Fruit fly (Drosophila melanogaster) whole organism, prepupa: Measurements from ENCODE around the gene Orct2.

Experiments used
- CG10631 ChIP-seq: fragments of 200-800 bp; sonication (Bioruptor generic); optimal IDR thresholded peaks from 2 replicates; lab custom pipeline; 2016; ENCODE audit warnings: missing biosample characterization, missing genetic modification characterization
- CG10669 ChIP-seq: fragments of 200-800 bp; sonication (Bioruptor generic); optimal IDR thresholded peaks from 3 replicates; lab custom pipeline; 2018; ENCODE audit warnings: missing biosample characterization, mild to moderate bottlenecking, missing genetic modification characterization, moderate library complexity
- CG11294 ChIP-seq: fragments of 200-800 bp; sonication (Bioruptor generic); IDR thresholded peaks from 2 replicates; pipeline ENCODE4 v1.3.6; 2022; ENCODE audit warnings: missing biosample characterization, missing genetic modification characterization
- CG11902 ChIP-seq: fragments of 200-800 bp; sonication (Bioruptor generic); optimal IDR thresholded peaks from 3 replicates; lab custom pipeline; 2016; ENCODE audit warnings: missing biosample characterization, missing genetic modification characterization
- CG15336 ChIP-seq: fragments of 200-800 bp; sonication (Bioruptor generic); IDR thresholded peaks from 2 replicates; pipeline ENCODE4 v1.3.6; 2022; ENCODE audit warnings: missing biosample characterization, missing genetic modification characterization
- CG1621 ChIP-seq: fragments of 200-800 bp; sonication (Bioruptor generic); optimal IDR thresholded peaks from 3 replicates; lab custom pipeline; 2018; ENCODE audit warnings: missing biosample characterization, mild to moderate bottlenecking, missing genetic modification characterization
- CG16779 ChIP-seq: fragments of 200-800 bp; sonication (Bioruptor generic); optimal IDR thresholded peaks from 3 replicates; lab custom pipeline; 2017; ENCODE audit warnings: missing biosample characterization, mild to moderate bottlenecking, missing genetic modification characterization
- CG3032 ChIP-seq: fragments of 200-800 bp; optimal IDR thresholded peaks from 2 replicates; lab custom pipeline; 2019; ENCODE audit warnings: missing biosample characterization, mild to moderate bottlenecking, missing genetic modification characterization, moderate library complexity
- CG31627 ChIP-seq: fragments of 200-800 bp; sonication (Bioruptor generic); optimal IDR thresholded peaks from 3 replicates; lab custom pipeline; 2016; ENCODE audit warnings: missing biosample characterization, missing genetic modification characterization
- CG32006 ChIP-seq: fragments of 200-800 bp; sonication (Bioruptor generic); optimal IDR thresholded peaks from 3 replicates; lab custom pipeline; 2017; ENCODE audit warnings: missing biosample characterization, mild to moderate bottlenecking, missing genetic modification characterization
- CG34406 ChIP-seq: fragments of 200-800 bp; sonication (Bioruptor generic); optimal IDR thresholded peaks from 3 replicates; lab custom pipeline; 2016; ENCODE audit warnings: missing biosample characterization, missing genetic modification characterization
- CG3919 ChIP-seq: fragments of 200-800 bp; sonication (Bioruptor generic); optimal IDR thresholded peaks from 3 replicates; lab custom pipeline; 2016; ENCODE audit warnings: missing biosample characterization, missing genetic modification characterization
- CG4318 ChIP-seq: fragments of 200-800 bp; sonication (Bioruptor generic); optimal IDR thresholded peaks from 3 replicates; lab custom pipeline; 2017; ENCODE audit warnings: missing biosample characterization, mild to moderate bottlenecking, missing genetic modification characterization
- CG6163 ChIP-seq: fragments of 200-800 bp; sonication (Bioruptor generic); IDR thresholded peaks from 3 replicates; pipeline ENCODE4 v1.3.6; 2022; ENCODE audit warnings: missing biosample characterization, missing genetic modification characterization
- CG6276 ChIP-seq: fragments of 200-800 bp; sonication (Bioruptor generic); optimal IDR thresholded peaks from 2 replicates; lab custom pipeline; 2017; ENCODE audit warnings: missing biosample characterization, mild to moderate bottlenecking, missing genetic modification characterization
- CG6792 ChIP-seq: fragments of 200-800 bp; sonication (Bioruptor generic); optimal IDR thresholded peaks from 3 replicates; lab custom pipeline; 2016; ENCODE audit warnings: missing biosample characterization, missing genetic modification characterization
- CG6854 ChIP-seq: fragments of 200-800 bp; sonication (Bioruptor generic); optimal IDR thresholded peaks from 2 replicates; lab custom pipeline; 2017; ENCODE audit warnings: missing biosample characterization, mild to moderate bottlenecking, missing genetic modification characterization
- CG7368 ChIP-seq: fragments of 200-800 bp; sonication (Bioruptor generic); optimal IDR thresholded peaks from 3 replicates; lab custom pipeline; 2016; ENCODE audit warnings: missing biosample characterization, missing genetic modification characterization
- CG8119 ChIP-seq: fragments of 200-800 bp; sonication (Bioruptor generic); IDR thresholded peaks from 3 replicates; pipeline ENCODE4 v1.3.6; 2022; ENCODE audit warnings: missing biosample characterization, missing genetic modification characterization
- CG8319 ChIP-seq: fragments of 200-800 bp; sonication (Bioruptor generic); optimal IDR thresholded peaks from 3 replicates; lab custom pipeline; 2016; ENCODE audit warnings: missing biosample characterization, missing genetic modification characterization
- CG8632 ChIP-seq: fragments of 200-800 bp; sonication (Bioruptor generic); optimal IDR thresholded peaks from 3 replicates; lab custom pipeline; 2016; ENCODE audit warnings: missing biosample characterization, missing genetic modification characterization
- CG9139 ChIP-seq: fragments of 200-800 bp; sonication (Bioruptor generic); optimal IDR thresholded peaks from 3 replicates; lab custom pipeline; 2017; ENCODE audit warnings: missing biosample characterization, mild to moderate bottlenecking, missing genetic modification characterization
- Eip75B ChIP-seq: fragments of 200-800 bp; sonication (Bioruptor generic); optimal IDR thresholded peaks from 3 replicates; lab custom pipeline; 2016; ENCODE audit warnings: missing biosample characterization, missing genetic modification characterization
- Eip93F ChIP-seq: fragments of 200-800 bp; sonication (Bioruptor generic); optimal IDR thresholded peaks from 2 replicates; lab custom pipeline; 2016; ENCODE audit warnings: missing biosample characterization, mild to moderate bottlenecking, missing genetic modification characterization
- Ets96B ChIP-seq: fragments of 200-800 bp; optimal IDR thresholded peaks from 2 replicates; lab custom pipeline; 2019; ENCODE audit warnings: missing biosample characterization, mild to moderate bottlenecking, missing genetic modification characterization, moderate library complexity
- Gug ChIP-seq: fragments of 200-800 bp; sonication (Bioruptor generic); IDR thresholded peaks from 2 replicates; pipeline ENCODE4 v1.3.6; 2022; ENCODE audit warnings: missing biosample characterization, missing genetic modification characterization
- Hr38 ChIP-seq: sonication (Bioruptor generic); optimal IDR thresholded peaks from 2 replicates; lab custom pipeline; 2016; ENCODE audit warnings: missing biosample characterization, missing genetic modification characterization
- Lpt ChIP-seq: fragments of 200-800 bp; sonication (Bioruptor generic); optimal IDR thresholded peaks from 3 replicates; lab custom pipeline; 2016; ENCODE audit warnings: missing biosample characterization, missing genetic modification characterization
- Met ChIP-seq: fragments of 200-800 bp; sonication (Bioruptor generic); optimal IDR thresholded peaks from 3 replicates; lab custom pipeline; 2016; ENCODE audit warnings: missing biosample characterization, missing genetic modification characterization
- Smox ChIP-seq: fragments of 200-800 bp; sonication (Bioruptor generic); optimal IDR thresholded peaks from 3 replicates; lab custom pipeline; 2016; ENCODE audit warnings: missing biosample characterization, missing genetic modification characterization
- Sox102F ChIP-seq: fragments of 200-800 bp; sonication (Bioruptor generic); optimal IDR thresholded peaks from 2 replicates; lab custom pipeline; 2016; ENCODE audit warnings: missing biosample characterization, mild to moderate bottlenecking, missing genetic modification characterization
- Sox14 ChIP-seq: fragments of 200-800 bp; sonication (Bioruptor generic); optimal IDR thresholded peaks from 3 replicates; lab custom pipeline; 2016; ENCODE audit warnings: missing biosample characterization, missing genetic modification characterization
- Sox15 ChIP-seq: fragments of 200-800 bp; sonication (Bioruptor generic); optimal IDR thresholded peaks from 3 replicates; lab custom pipeline; 2016; ENCODE audit warnings: missing biosample characterization, missing genetic modification characterization
- achi ChIP-seq: fragments of 200-800 bp; sonication (Bioruptor generic); optimal IDR thresholded peaks from 3 replicates; lab custom pipeline; 2016; ENCODE audit warnings: missing biosample characterization, missing genetic modification characterization
- acj6 ChIP-seq: fragments of 200-800 bp; sonication (Bioruptor generic); optimal IDR thresholded peaks from 3 replicates; lab custom pipeline; 2016; ENCODE audit warnings: missing biosample characterization, missing genetic modification characterization
- cyc ChIP-seq: fragments of 200-800 bp; sonication (Bioruptor generic); optimal IDR thresholded peaks from 3 replicates; lab custom pipeline; 2016; ENCODE audit warnings: missing biosample characterization, missing genetic modification characterization
- dsx ChIP-seq: fragments of 200-800 bp; optimal IDR thresholded peaks from 3 replicates; lab custom pipeline; 2019; ENCODE audit warnings: missing biosample characterization, mild to moderate bottlenecking, missing genetic modification characterization, moderate library complexity; ENCODE audit not compliant: poor library complexity, severe bottlenecking
- esn ChIP-seq: fragments of 200-800 bp; sonication (Bioruptor generic); optimal IDR thresholded peaks from 2 replicates; lab custom pipeline; 2016; ENCODE audit warnings: missing biosample characterization, mild to moderate bottlenecking, missing genetic modification characterization, moderate library complexity
- fd59A ChIP-seq: fragments of 200-800 bp; sonication (Bioruptor generic); optimal IDR thresholded peaks from 2 replicates; lab custom pipeline; 2017; ENCODE audit warnings: missing biosample characterization, mild to moderate bottlenecking, missing genetic modification characterization, missing genetic modification reagents
- fkh ChIP-seq: fragments of 200-800 bp; sonication (Bioruptor generic); optimal IDR thresholded peaks from 3 replicates; lab custom pipeline; 2017; ENCODE audit warnings: missing biosample characterization, mild to moderate bottlenecking, missing genetic modification characterization, moderate library complexity
- lz ChIP-seq: fragments of 200-800 bp; sonication (Bioruptor generic); optimal IDR thresholded peaks from 3 replicates; lab custom pipeline; 2016; ENCODE audit warnings: missing biosample characterization, missing genetic modification characterization
- net ChIP-seq: fragments of 200-800 bp; sonication (Bioruptor generic); optimal IDR thresholded peaks from 3 replicates; lab custom pipeline; 2016; ENCODE audit warnings: missing biosample characterization, missing genetic modification characterization
- pdm3 ChIP-seq: fragments of 200-800 bp; sonication (Bioruptor generic); optimal IDR thresholded peaks from 3 replicates; lab custom pipeline; 2016; ENCODE audit warnings: missing biosample characterization, missing genetic modification characterization
- salr ChIP-seq, 2 experiments: fragments of 200-800 bp; sonication (Bioruptor generic); optimal IDR thresholded peaks; 3 replicates each; lab custom pipeline; 2016 to 2018; ENCODE audit warnings: missing biosample characterization in 2 of 2, missing genetic modification characterization in 2 of 2, mild to moderate bottlenecking in 1 of 2
- ss ChIP-seq, 2 experiments: fragments of 200-800 bp; sonication (Bioruptor generic); optimal IDR thresholded peaks; 2 replicates in 1 of 2; 3 replicates in 1 of 2; lab custom pipeline; 2017 to 2018; ENCODE audit warnings: mild to moderate bottlenecking in 2 of 2, missing biosample characterization in 2 of 2, missing genetic modification characterization in 2 of 2, moderate library complexity in 1 of 2
- svp ChIP-seq: fragments of 200-800 bp; sonication (Bioruptor generic); peaks from one replicate; lab custom pipeline; 2016; ENCODE audit warnings: missing biosample characterization, missing genetic modification characterization
- vri ChIP-seq: fragments of 200-800 bp; sonication (Bioruptor generic); optimal IDR thresholded peaks from 3 replicates; lab custom pipeline; 2016; ENCODE audit warnings: missing biosample characterization, mild to moderate bottlenecking, missing genetic modification characterization

Orct2 gene

dm6 chr3R:24275463-24275862, 2.6 kb downstream of the Orct2 start:
- TF ChIP-seq Met (no peak), ss (GFP tag; optimal IDR thresholded peaks at IDR 0.05; lab: Kevin White, UChicago) (no peak), CG15336 (GFP tag; lab: Robert Waterston, UW) (no peak), CG11902 (GFP tag; lab: Kevin White, UChicago) (no peak), CG8119 (GFP tag; lab: Robert Waterston, UW) (no peak), CG1621 (no peak)

- TF ChIP-seq CG6792 (peak; percentile 65), CG6854 (GFP tag; lab: Kevin White, UChicago) (no peak), fkh (peak; percentile 68), vri (GFP tag; lab: Kevin White, UChicago) (peak; percentile 89), CG4318 (GFP tag; lab: Kevin White, UChicago) (peak; percentile 52), Gug (GFP tag; lab: Robert Waterston, UW) (peak; percentile 43; the same call in 1 of the 2 replicates), CG8319 (GFP tag; lab: Kevin White, UChicago) (no peak), CG32006 (GFP tag; lab: Kevin White, UChicago) (peak; percentile 74), CG31627 (GFP tag; lab: Kevin White, UChicago) (peak; percentile 58), CG3032 (tag; lab: Kevin White, UChicago) (peak; percentile 60), net (GFP tag; lab: Kevin White, UChicago) (peak; percentile 50), Lpt (GFP tag; lab: Kevin White, UChicago) (peak; percentile 35), Sox14 (GFP tag; lab: Kevin White, UChicago) (peak; percentile 73), Eip93F (GFP tag; lab: Kevin White, UChicago) (peak; percentile 35), CG15336 (GFP tag; lab: Robert Waterston, UW) (no peak), CG11294 (GFP tag; lab: Robert Waterston, UW) (no peak), CG8632 (peak; percentile 61), cyc (peak; percentile 50), CG6276 (peak; percentile 44), svp (GFP tag; lab: Kevin White, UChicago) (peak; percentile 86), CG10631 (GFP tag; lab: Kevin White, UChicago) (peak; percentile 57), CG7368 (GFP tag; lab: Kevin White, UChicago) (peak; percentile 19), salr (GFP tag; optimal IDR thresholded peaks at IDR 0.05; lab: Kevin White, UChicago) (peak; percentile 17 to 24), CG11902 (GFP tag; lab: Kevin White, UChicago) (peak; percentile 9), Hr38 (GFP tag; lab: Kevin White, UChicago) (no peak), Smox (GFP tag; lab: Kevin White, UChicago) (peak; percentile 60), Sox102F (peak; percentile 76), Eip75B (GFP tag; lab: Kevin White, UChicago) (peak; percentile 64), pdm3 (GFP tag; lab: Kevin White, UChicago) (peak; percentile 71), achi (GFP tag; lab: Kevin White, UChicago) (peak; percentile 65), CG16779 (tag; lab: Kevin White, UChicago) (peak; percentile 37), acj6 (GFP tag; lab: Kevin White, UChicago) (peak; percentile 55), CG9139 (no peak), Met (peak; percentile 79), lz (GFP tag; lab: Kevin White, UChicago) (peak; percentile 65), Sox15 (peak; percentile 39), Ets96B (tag; lab: Kevin White, UChicago) (peak; percentile 60), CG3919 (peak; percentile 39), CG34406 (GFP tag; lab: Kevin White, UChicago) (peak; percentile 75), CG1621 (no peak), CG10669 (GFP tag; lab: Kevin White, UChicago) (peak; percentile 56), fd59A (GFP tag; lab: Kevin White, UChicago) (peak; percentile 44), esn (GFP tag; lab: Kevin White, UChicago) (peak; percentile 85), dsx (peak; percentile 13), CG6163 (GFP tag; lab: Robert Waterston, UW) (peak; percentile 46; the same call in 2 of the 3 replicates)
Observed at dm6 chr3R:24276104-24277008, 3.5 kb downstream of the Orct2 start, which contains the start of gene Orct. Gene Orct (plus strand): TSS chr3R:24276260.
